Fruit fly (Drosophila melanogaster) whole organism: Measurements from ENCODE around the gene Rip11.

Experiments used
- CG8478 ChIP-seq: fragments of >200 bp; optimal IDR thresholded peaks from 2 replicates; lab custom pipeline; 2018; ENCODE audit warnings: inconsistent platforms
- psq ChIP-seq: fragments of >200 bp; optimal IDR thresholded peaks from 2 replicates; lab custom pipeline; 2017

DNA sequence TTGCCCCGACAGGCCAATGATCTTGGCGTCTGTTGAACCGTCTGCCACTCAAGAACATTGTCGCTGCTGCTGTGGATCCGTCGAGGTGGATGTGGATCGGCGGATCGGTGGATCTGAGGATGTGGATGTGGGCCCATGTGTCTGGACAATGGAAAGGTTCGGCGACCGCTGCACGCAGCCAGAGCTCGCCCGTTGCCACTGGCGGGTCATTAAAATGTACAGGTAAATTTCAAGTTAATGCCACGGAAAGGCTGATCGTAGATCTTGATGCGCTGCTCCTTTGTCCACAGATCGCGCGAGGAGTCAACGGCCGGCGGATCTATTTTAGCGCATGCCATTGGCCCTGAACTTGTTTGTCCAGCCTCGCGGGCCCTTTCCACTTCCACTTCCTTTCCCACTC lies 37.1 kb upstream of the Rip11 start:
- no peak for TF ChIP-seq psq (lab: Kevin White, UChicago)
- no peak for TF ChIP-seq CG8478 (lab: Kevin White, UChicago)
